Fruit fly (Drosophila melanogaster): ENCODE results near the gene CG4497.

The CG4497 gene

DNA sequence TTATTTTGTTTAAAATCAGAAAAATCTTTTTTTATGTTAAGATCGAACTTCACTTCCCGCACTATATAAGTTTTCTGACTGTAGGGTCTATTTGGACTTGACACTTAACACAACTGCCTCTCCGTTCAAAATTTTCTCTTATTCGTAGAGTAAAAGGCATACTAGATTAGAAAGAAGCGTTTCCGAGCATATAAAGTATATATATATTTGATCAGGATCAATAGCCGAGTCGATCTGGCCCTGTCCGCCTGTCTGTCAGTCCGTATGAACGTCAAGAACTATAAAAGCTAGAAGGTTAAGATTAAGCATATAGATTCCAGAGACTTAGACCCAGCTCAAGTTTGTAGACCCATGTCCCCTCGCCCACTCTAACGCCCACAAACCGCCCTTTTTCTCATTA, 38.3 kb upstream of the CG4497 start, which contains the start of gene CG43800:
CG43800 (minus strand) TSS at position 101 of the 400 bp plus-strand sequence.
- no peak for TF ChIP-seq ey (GFP tag; optimal IDR thresholded peaks at IDR 0.05)
- TF ChIP-seq usp (GFP tag; optimal IDR thresholded peaks at IDR 0.05) = no peak
- TF ChIP-seq Hr78 (GFP tag; optimal IDR thresholded peaks at IDR 0.05) = no peak
- no peak for TF ChIP-seq br (GFP tag; optimal IDR thresholded peaks at IDR 0.05)
- no peak for TF ChIP-seq GATAd (GFP tag; optimal IDR thresholded peaks at IDR 0.05)
- no peak for TF ChIP-seq N (GFP tag; optimal IDR thresholded peaks at IDR 0.05)
- TF ChIP-seq psq (GFP tag; optimal IDR thresholded peaks at IDR 0.05) = no peak
- no peak for TF ChIP-seq rgr (GFP tag; optimal IDR thresholded peaks at IDR 0.05)
- TF ChIP-seq fru (GFP tag; optimal IDR thresholded peaks at IDR 0.05) = no peak
- no peak for TF ChIP-seq Dif (GFP tag; optimal IDR thresholded peaks at IDR 0.05; ENCODE audit: partially characterized antibody)
- no peak for TF ChIP-seq woc (GFP tag; optimal IDR thresholded peaks at IDR 0.05)
- no peak for TF ChIP-seq lola (GFP tag; optimal IDR thresholded peaks at IDR 0.05)

DNA sequence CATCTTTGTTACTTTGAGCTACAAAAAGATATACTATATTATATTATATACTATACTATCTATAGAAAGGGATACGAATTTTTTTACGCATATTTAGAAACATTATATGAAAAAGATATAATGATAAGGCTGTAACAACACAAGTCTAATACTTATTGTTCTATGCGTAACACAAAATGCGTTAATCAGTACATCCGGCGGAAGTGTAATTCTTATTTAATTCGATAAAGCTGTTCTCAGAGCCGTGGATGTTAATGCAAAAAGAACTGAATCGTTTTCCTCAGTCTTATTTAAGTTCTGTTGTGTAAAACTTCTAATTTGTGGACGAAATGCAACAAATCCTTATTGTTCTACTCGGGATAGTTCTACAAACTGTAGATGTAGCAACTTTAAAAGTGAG, 33.0 kb upstream of the CG4497 start, which contains the start of gene CG43799:
CG43799 (plus strand) TSS at position 301 of the 400 bp plus-strand sequence.
- TF ChIP-seq OdsH (GFP tag; optimal IDR thresholded peaks at IDR 0.05) (no peak), dmrt93B (GFP tag; optimal IDR thresholded peaks at IDR 0.05) (no peak), Jra (GFP tag; optimal IDR thresholded peaks at IDR 0.05) (no peak), woc (GFP tag; optimal IDR thresholded peaks at IDR 0.05) (no peak), Dif (GFP tag; optimal IDR thresholded peaks at IDR 0.05; ENCODE audit: partially characterized antibody) (no peak), Vsx2 (GFP tag; optimal IDR thresholded peaks at IDR 0.05; ENCODE audit: partially characterized antibody) (no peak), CG9705 (GFP tag; optimal IDR thresholded peaks at IDR 0.05) (no peak), h (GFP tag; optimal IDR thresholded peaks at IDR 0.05) (no peak), fru (GFP tag; optimal IDR thresholded peaks at IDR 0.05) (no peak), foxo (GFP tag; optimal IDR thresholded peaks at IDR 0.05) (no peak), dsf (GFP tag; optimal IDR thresholded peaks at IDR 0.05; ENCODE audit: borderline replicate concordance) (no peak), Hnf4 (GFP tag; optimal IDR thresholded peaks at IDR 0.05) (no peak), Hr83 (GFP tag; optimal IDR thresholded peaks at IDR 0.05; ENCODE audit: poor library complexity, severe bottlenecking) (no peak), Mio (GFP tag; optimal IDR thresholded peaks at IDR 0.05) (no peak)

DNA sequence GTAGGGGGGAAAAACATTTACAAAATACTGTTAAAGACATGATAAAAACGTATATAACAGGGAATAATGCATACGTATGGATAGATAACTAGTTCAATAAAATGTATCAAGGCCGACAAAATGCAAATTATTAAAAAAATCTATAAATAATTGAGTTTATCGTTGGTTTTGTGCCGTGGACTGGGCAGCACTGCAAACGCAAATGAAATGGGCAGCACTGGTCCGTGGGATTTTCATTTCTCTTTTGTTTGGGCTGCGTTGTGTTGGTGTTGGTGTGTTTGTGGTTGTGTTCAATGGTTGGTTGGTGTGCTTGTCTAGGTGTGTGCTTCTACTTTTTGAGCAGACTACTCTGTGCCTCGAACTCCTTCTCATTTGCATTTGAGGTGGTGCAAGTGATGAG, 32.2 kb upstream of the CG4497 start:
- TF ChIP-seq Dfd (GFP tag; optimal IDR thresholded peaks at IDR 0.05) = no peak
- no peak for TF ChIP-seq sv (GFP tag; optimal IDR thresholded peaks at IDR 0.05)
- TF ChIP-seq N (GFP tag; optimal IDR thresholded peaks at IDR 0.05) = no peak
- no peak for TF ChIP-seq brk (GFP tag; optimal IDR thresholded peaks at IDR 0.05)
- no peak for TF ChIP-seq OdsH (GFP tag; optimal IDR thresholded peaks at IDR 0.05)
- no peak for TF ChIP-seq usp (GFP tag; optimal IDR thresholded peaks at IDR 0.05)
- TF ChIP-seq Sp1 (GFP tag; optimal IDR thresholded peaks at IDR 0.05) = no peak
- TF ChIP-seq rgr (GFP tag; optimal IDR thresholded peaks at IDR 0.05) = no peak
- no peak for TF ChIP-seq fru (GFP tag; optimal IDR thresholded peaks at IDR 0.05)
- TF ChIP-seq Hnf4 (GFP tag; optimal IDR thresholded peaks at IDR 0.05) = no peak
- TF ChIP-seq Mio (GFP tag; optimal IDR thresholded peaks at IDR 0.05) = no peak
- TF ChIP-seq lola (GFP tag; optimal IDR thresholded peaks at IDR 0.05) = no peak
- TF ChIP-seq woc (GFP tag; optimal IDR thresholded peaks at IDR 0.05) = no peak
- no peak for TF ChIP-seq HLH106 (tag; optimal IDR thresholded peaks at IDR 0.05)
- TF ChIP-seq dsf (GFP tag; optimal IDR thresholded peaks at IDR 0.05; ENCODE audit: borderline replicate concordance) = no peak
- TF ChIP-seq dl (GFP tag; optimal IDR thresholded peaks at IDR 0.05; ENCODE audit: insufficient read depth in 1 of 2, partially characterized antibody in 2 of 2) = no peak

DNA sequence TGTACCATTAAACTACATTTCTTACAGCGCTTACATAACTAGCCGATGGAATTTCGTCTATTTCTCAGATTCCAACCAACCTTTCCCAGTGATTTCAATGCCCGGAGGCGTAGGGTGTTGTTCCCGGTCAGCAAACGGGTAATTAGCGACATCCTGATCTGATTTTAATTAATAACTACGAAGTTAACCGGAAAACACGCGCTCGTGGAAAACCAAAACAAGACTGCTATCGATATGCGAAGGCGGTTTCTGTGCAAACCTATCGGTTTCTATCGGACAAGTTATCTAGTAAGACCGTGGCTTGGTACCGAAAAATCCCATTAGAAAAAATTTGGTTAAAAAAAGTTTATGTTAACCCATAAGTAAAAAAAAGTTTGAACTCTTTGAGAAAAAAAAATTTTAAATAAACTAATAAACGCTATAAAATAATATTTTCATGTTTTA, 28.5 kb upstream of the CG4497 start, which contains the start of gene mEFG1:
mEFG1 (minus strand) TSS at position 253 of the 444 bp plus-strand sequence.
- TF ChIP-seq pan (optimal IDR thresholded peaks at IDR 0.05) (no peak), Jra (GFP tag; optimal IDR thresholded peaks at IDR 0.05) (no peak), rgr (GFP tag; optimal IDR thresholded peaks at IDR 0.05) (no peak), GATAd (GFP tag; optimal IDR thresholded peaks at IDR 0.05) (no peak), HLH106 (tag; optimal IDR thresholded peaks at IDR 0.05) (no peak), Abd-B (GFP tag; optimal IDR thresholded peaks at IDR 0.05) (no peak), foxo (GFP tag; optimal IDR thresholded peaks at IDR 0.05) (no peak), tai (GFP tag; optimal IDR thresholded peaks at IDR 0.05) (no peak), OdsH (GFP tag; optimal IDR thresholded peaks at IDR 0.05) (no peak), Sp1 (GFP tag; optimal IDR thresholded peaks at IDR 0.05) (no peak), CG32264 (GFP tag; optimal IDR thresholded peaks at IDR 0.05) (no peak), h (GFP tag; optimal IDR thresholded peaks at IDR 0.05) (no peak)
